Worm (Caenorhabditis elegans): ENCODE measurements around the gene F13A7.14.

DNA sequence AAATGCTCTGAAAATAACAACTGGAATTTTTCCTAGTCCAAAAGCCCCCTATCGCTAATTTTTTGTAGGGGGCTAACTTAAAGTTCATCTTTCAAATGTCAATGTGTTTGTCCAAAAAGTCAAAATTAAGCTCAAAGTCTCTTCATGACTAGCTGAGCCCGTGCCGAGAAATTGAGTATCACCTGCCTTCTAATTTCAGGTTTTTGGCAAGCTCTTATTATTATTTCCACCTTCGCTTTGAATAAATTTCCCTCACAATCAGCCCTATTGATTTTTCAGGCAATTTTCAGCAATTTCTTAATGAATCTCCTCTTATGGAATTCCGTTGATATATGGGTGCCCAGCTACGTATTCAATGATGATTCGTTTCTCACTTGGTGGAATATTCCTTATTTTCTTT is 2.3 kb upstream of the F13A7.14 start, which contains the start of gene sre-36:
- TF ChIP-seq lin-15B (tag; optimal IDR thresholded peaks at IDR 0.05): no peak
- TF ChIP-seq irx-1 (tag; optimal IDR thresholded peaks at IDR 0.05): no peak
- TF ChIP-seq nhr-28 (tag; optimal IDR thresholded peaks at IDR 0.05): no peak
- TF ChIP-seq rnt-1 (tag; optimal IDR thresholded peaks at IDR 0.05): no peak
- TF ChIP-seq ces-1 (GFP tag; optimal IDR thresholded peaks at IDR 0.05): no peak
- no peak for TF ChIP-seq nhr-47 (tag; optimal IDR thresholded peaks at IDR 0.05)
- TF ChIP-seq ztf-4 (tag; optimal IDR thresholded peaks at IDR 0.05): no peak
- no peak for TF ChIP-seq zip-4 (GFP tag; optimal IDR thresholded peaks at IDR 0.05)
- TF ChIP-seq unc-30 (tag; optimal IDR thresholded peaks at IDR 0.05): no peak
